Fruit fly (Drosophila melanogaster) whole organism, embryonic: ENCODE measurements around the gene ana1.
A peak's percentile ranks its signal among the peaks of the same experiment; 100 is the strongest.

Experiments
- CG12659 ChIP-seq: fragments of 200-800 bp; sonication (Bioruptor generic); optimal IDR thresholded peaks from 3 replicates; lab custom pipeline; 2017; ENCODE audit warnings: mild to moderate bottlenecking, missing biosample characterization, missing genetic modification reagents, missing genetic modification characterization
- CG13624 ChIP-seq: fragments of 200-800 bp; sonication (Bioruptor generic); optimal IDR thresholded peaks from 2 replicates; lab custom pipeline; 2016; ENCODE audit warnings: missing biosample characterization, missing genetic modification characterization
- CG13894 ChIP-seq: fragments of 200-800 bp; sonication (Bioruptor generic); optimal IDR thresholded peaks from 3 replicates; lab custom pipeline; 2018; ENCODE audit warnings: missing biosample characterization, mild to moderate bottlenecking, missing genetic modification characterization, moderate library complexity
- CG14710 ChIP-seq: fragments of 200-800 bp; sonication (Bioruptor generic); optimal IDR thresholded peaks from 3 replicates; lab custom pipeline; 2019; ENCODE audit warnings: missing biosample characterization, mild to moderate bottlenecking, missing genetic modification characterization, moderate library complexity
- CG1529 ChIP-seq: fragments of 200-800 bp; sonication (Bioruptor generic); optimal IDR thresholded peaks from 3 replicates; lab custom pipeline; 2018; ENCODE audit warnings: missing biosample characterization, missing genetic modification characterization
- CG1832 ChIP-seq: fragments of 200-800 bp; sonication (Bioruptor generic); optimal IDR thresholded peaks from 2 replicates; lab custom pipeline; 2017; ENCODE audit warnings: missing biosample characterization, mild to moderate bottlenecking, missing genetic modification characterization, inconsistent platforms
- CG18476 ChIP-seq: fragments of 200-800 bp; sonication (Bioruptor generic); optimal IDR thresholded peaks from 2 replicates; lab custom pipeline; 2016; ENCODE audit warnings: missing biosample characterization, mild to moderate bottlenecking, missing genetic modification characterization
- CG3163 ChIP-seq: fragments of 200-800 bp; sonication (Bioruptor generic); optimal IDR thresholded peaks from 3 replicates; lab custom pipeline; 2016; ENCODE audit warnings: missing biosample characterization, missing genetic modification characterization
- CG34376 ChIP-seq: fragments of 200-800 bp; sonication (Bioruptor generic); optimal IDR thresholded peaks from 2 replicates; lab custom pipeline; 2018; ENCODE audit warnings: missing biosample characterization, mild to moderate bottlenecking, missing genetic modification characterization
- CG6272 ChIP-seq: fragments of 200-800 bp; sonication (Bioruptor generic); IDR thresholded peaks from 2 replicates; pipeline ENCODE4 v1.3.6; 2022; ENCODE audit warnings: missing biosample characterization, missing genetic modification characterization
- CG6813 ChIP-seq: fragments of 200-800 bp; sonication (Bioruptor generic); optimal IDR thresholded peaks from 2 replicates; lab custom pipeline; 2017; ENCODE audit warnings: missing biosample characterization, missing genetic modification characterization, mild to moderate bottlenecking, moderate library complexity, missing genetic modification reagents
- CG7987 ChIP-seq: fragments of 200-800 bp; sonication (Bioruptor generic); optimal IDR thresholded peaks from 2 replicates; lab custom pipeline; 2018; ENCODE audit warnings: missing biosample characterization, mild to moderate bottlenecking, missing genetic modification characterization, moderate library complexity
- CG8944 ChIP-seq: fragments of 200-800 bp; sonication (Bioruptor generic); optimal IDR thresholded peaks from 3 replicates; lab custom pipeline; 2016; ENCODE audit warnings: missing biosample characterization, missing genetic modification characterization
- Chrac-16 ChIP-seq: fragments of 200-800 bp; sonication (Bioruptor generic); optimal IDR thresholded peaks from 3 replicates; lab custom pipeline; 2016; ENCODE audit warnings: missing biosample characterization, missing genetic modification characterization
- Med ChIP-seq: fragments of 200-800 bp; sonication (Bioruptor generic); peaks from one replicate; lab custom pipeline; 2016; ENCODE audit warnings: missing biosample characterization, missing genetic modification characterization, mild to moderate bottlenecking, inconsistent platforms, moderate library complexity
- Mrtf ChIP-seq: fragments of 200-800 bp; sonication (Bioruptor generic); IDR thresholded peaks from 3 replicates; pipeline ENCODE4 v1.3.6; 2022; ENCODE audit warnings: missing biosample characterization, missing genetic modification characterization
- NK7.1 ChIP-seq: fragments of 200-800 bp; sonication (Bioruptor generic); optimal IDR thresholded peaks from 3 replicates; lab custom pipeline; 2016; ENCODE audit warnings: missing biosample characterization, missing genetic modification characterization
- Nf-YC ChIP-seq: fragments of 200-800 bp; optimal IDR thresholded peaks from 3 replicates; lab custom pipeline; 2019; ENCODE audit warnings: missing biosample characterization, mild to moderate bottlenecking, missing genetic modification characterization, moderate library complexity
- Pdp1 ChIP-seq, 2 experiments: fragments of 200-800 bp; sonication (Bioruptor generic); optimal IDR thresholded peaks; 3 replicates each; lab custom pipeline; 2016; ENCODE audit warnings: missing biosample characterization in 2 of 2, missing genetic modification characterization in 2 of 2, mild to moderate bottlenecking in 1 of 2, moderate library complexity in 1 of 2
- Xrp1 ChIP-seq: fragments of 200-800 bp; sonication (Bioruptor generic); IDR thresholded peaks from 2 replicates; pipeline ENCODE4 v1.3.6; 2022; ENCODE audit warnings: missing biosample characterization, missing genetic modification characterization
- cad ChIP-seq: fragments of >200 bp; optimal IDR thresholded peaks from 2 replicates; lab custom pipeline; 2017; ENCODE audit warnings: missing biosample characterization, missing genetic modification characterization
- cas ChIP-seq: fragments of 200-800 bp; sonication (Bioruptor generic); IDR thresholded peaks from 2 replicates; pipeline ENCODE4 v1.3.6; 2022; ENCODE audit warnings: missing biosample characterization, missing genetic modification characterization
- chinmo ChIP-seq: fragments of 200-800 bp; sonication (Bioruptor generic); IDR thresholded peaks from 4 replicates; pipeline ENCODE4 v1.3.6; 2022; ENCODE audit warnings: missing biosample characterization, missing genetic modification characterization; ENCODE audit not compliant: partially characterized antibody
- corto ChIP-seq: fragments of 200-800 bp; sonication (Bioruptor generic); optimal IDR thresholded peaks from 2 replicates; lab custom pipeline; 2016; ENCODE audit warnings: missing biosample characterization, mild to moderate bottlenecking, missing genetic modification characterization, moderate library complexity
- crol ChIP-seq: fragments of 200-800 bp; sonication (Bioruptor generic); IDR thresholded peaks from 2 replicates; pipeline ENCODE4 v1.3.6; 2022; ENCODE audit warnings: missing biosample characterization, missing genetic modification characterization
- cwo ChIP-seq: fragments of 200-800 bp; sonication (Bioruptor generic); optimal IDR thresholded peaks from 3 replicates; lab custom pipeline; 2017; ENCODE audit warnings: missing biosample characterization, missing genetic modification characterization, mild to moderate bottlenecking, moderate library complexity, missing genetic modification reagents
- exex ChIP-seq: fragments of 200-800 bp; sonication (Bioruptor generic); optimal IDR thresholded peaks from 4 replicates; lab custom pipeline; 2018; ENCODE audit warnings: missing biosample characterization, mild to moderate bottlenecking, missing genetic modification characterization, moderate library complexity
- ftz-f1 ChIP-seq: fragments of 200-800 bp; sonication (Bioruptor generic); optimal IDR thresholded peaks from 2 replicates; lab custom pipeline; 2016; ENCODE audit warnings: missing biosample characterization, missing genetic modification characterization
- gro ChIP-seq: fragments of 200-800 bp; sonication (Bioruptor generic); optimal IDR thresholded peaks from 2 replicates; lab custom pipeline; 2016; ENCODE audit warnings: missing biosample characterization, missing genetic modification characterization
- gsb ChIP-seq: fragments of 200-800 bp; sonication (Bioruptor generic); IDR thresholded peaks from 2 replicates; pipeline ENCODE4 v1.3.6; 2022; ENCODE audit warnings: missing biosample characterization, missing genetic modification characterization
- hbn ChIP-seq: fragments of 200-800 bp; sonication (Bioruptor generic); IDR thresholded peaks from 2 replicates; pipeline ENCODE4 v1.3.6; 2022; ENCODE audit warnings: missing biosample characterization, missing genetic modification characterization; ENCODE audit not compliant: partially characterized antibody
- jumu ChIP-seq: fragments of 200-800 bp; sonication (Bioruptor generic); optimal IDR thresholded peaks from 3 replicates; lab custom pipeline; 2016; ENCODE audit warnings: missing biosample characterization, missing genetic modification characterization
- lab ChIP-seq: fragments of 200-800 bp; sonication (Bioruptor generic); optimal IDR thresholded peaks from 3 replicates; lab custom pipeline; 2017; ENCODE audit warnings: missing biosample characterization, missing genetic modification characterization, mild to moderate bottlenecking, moderate library complexity, missing genetic modification reagents
- mirr ChIP-seq: fragments of 200-800 bp; sonication (Bioruptor generic); optimal IDR thresholded peaks from 3 replicates; lab custom pipeline; 2018; ENCODE audit warnings: missing biosample characterization, mild to moderate bottlenecking, missing genetic modification characterization
- mld ChIP-seq: fragments of 200-800 bp; sonication (Bioruptor generic); IDR thresholded peaks from 3 replicates; pipeline ENCODE4 v1.3.6; 2022; ENCODE audit warnings: missing biosample characterization, missing genetic modification characterization; ENCODE audit not compliant: partially characterized antibody
- pita ChIP-seq: fragments of 200-800 bp; sonication (Bioruptor generic); optimal IDR thresholded peaks from 2 replicates; lab custom pipeline; 2017; ENCODE audit warnings: missing biosample characterization, mild to moderate bottlenecking, missing genetic modification characterization
- pnt ChIP-seq: fragments of 200-800 bp; sonication (Bioruptor generic); optimal IDR thresholded peaks from 3 replicates; lab custom pipeline; 2016; ENCODE audit warnings: missing biosample characterization, missing genetic modification characterization
- psq ChIP-seq: fragments of 200-800 bp; sonication (Bioruptor generic); optimal IDR thresholded peaks from 2 replicates; lab custom pipeline; 2017; ENCODE audit warnings: missing biosample characterization, missing genetic modification characterization
- rib ChIP-seq: fragments of 200-800 bp; sonication (Bioruptor generic); IDR thresholded peaks from 2 replicates; pipeline ENCODE4 v1.3.6; 2022; ENCODE audit warnings: missing biosample characterization, missing genetic modification characterization
- sd ChIP-seq: fragments of 200-800 bp; sonication (Bioruptor generic); optimal IDR thresholded peaks from 3 replicates; lab custom pipeline; 2018; ENCODE audit warnings: missing biosample characterization, mild to moderate bottlenecking, missing genetic modification characterization, moderate library complexity
- sna ChIP-seq: fragments of 200-800 bp; sonication (Bioruptor generic); IDR thresholded peaks from 2 replicates; pipeline ENCODE4 v1.3.6; 2022; ENCODE audit warnings: missing biosample characterization, missing genetic modification characterization; ENCODE audit not compliant: partially characterized antibody
- sr ChIP-seq: fragments of 200-800 bp; sonication (Bioruptor generic); IDR thresholded peaks from 3 replicates; pipeline ENCODE4 v1.3.6; 2022; ENCODE audit warnings: missing biosample characterization, missing genetic modification characterization
- ssp ChIP-seq: fragments of 200-800 bp; sonication (Bioruptor generic); IDR thresholded peaks from 2 replicates; pipeline ENCODE4 v1.3.6; 2022; ENCODE audit warnings: missing biosample characterization, missing genetic modification characterization
- sug ChIP-seq: fragments of 200-800 bp; optimal IDR thresholded peaks from 2 replicates; lab custom pipeline; 2019; ENCODE audit warnings: missing biosample characterization, mild to moderate bottlenecking, missing genetic modification characterization, moderate library complexity
- zen ChIP-seq: fragments of 200-800 bp; sonication (Bioruptor generic); optimal IDR thresholded peaks from 3 replicates; lab custom pipeline; 2018; ENCODE audit warnings: missing biosample characterization, mild to moderate bottlenecking, missing genetic modification characterization, moderate library complexity

ana1 gene

dm6 chr3R:24563039-24563825 lies 32.9 kb downstream of the ana1 start:
- TF ChIP-seq crol (GFP tag; lab: Robert Waterston, UW) (0 out of 2 replicates have a peak, but pooled peaks have one; percentile 20), rib (GFP tag; lab: Robert Waterston, UW) (peak; percentile 62; the same call in 1 of the 2 replicates), mirr (GFP tag; lab: Kevin White, UChicago) (peak; percentile 44), hbn (GFP tag; lab: Robert Waterston, UW) (no peak), CG34376 (GFP tag; lab: Kevin White, UChicago) (peak; percentile 63), mld (GFP tag; lab: Robert Waterston, UW) (peak; percentile 42; the same call in 1 of the 3 replicates), cwo (GFP tag; lab: Kevin White, UChicago) (peak; percentile 90), jumu (no peak), exex (tag; lab: Kevin White, UChicago) (peak; percentile 77), sna (GFP tag; lab: Robert Waterston, UW) (no peak), Med (GFP tag; lab: Kevin White, UChicago) (peak; percentile 33)

dm6 chr3R:24564191-24564798 lies 33.9 kb downstream of the ana1 start:
- TF ChIP-seq CG1832 (GFP tag; lab: Kevin White, UChicago) (no peak), cad (GFP tag; lab: Kevin White, UChicago) (no peak), NK7.1 (GFP tag; lab: Kevin White, UChicago) (no peak), sr (no peak), lab (GFP tag; lab: Kevin White, UChicago) (peak; percentile 28), CG13624 (GFP tag; lab: Kevin White, UChicago) (no peak), corto (GFP tag; lab: Kevin White, UChicago) (no peak), CG6272 (GFP tag; lab: Robert Waterston, UW) (no peak), Nf-YC (tag; lab: Kevin White, UChicago) (peak; percentile 46), Mrtf (GFP tag; lab: Robert Waterston, UW) (no peak), CG7987 (GFP tag; lab: Kevin White, UChicago) (peak; percentile 70), cas (GFP tag; lab: Robert Waterston, UW) (no peak), sd (peak; percentile 93), CG13894 (tag; lab: Kevin White, UChicago) (peak; percentile 42), CG18476 (no peak), cwo (GFP tag; lab: Kevin White, UChicago) (peak; percentile 17), chinmo (GFP tag; lab: Robert Waterston, UW) (peak; percentile 68; the same call in 2 of the 4 replicates), pita (GFP tag; lab: Kevin White, UChicago) (no peak), CG14710 (tag; lab: Kevin White, UChicago) (no peak), zen (tag; lab: Kevin White, UChicago) (no peak), CG3163 (GFP tag; lab: Kevin White, UChicago) (no peak), gsb (peak; percentile 10; the same call in 1 of the 2 replicates), ssp (GFP tag; lab: Robert Waterston, UW) (no peak), CG1529 (GFP tag; lab: Kevin White, UChicago) (no peak), ftz-f1 (peak; percentile 82), pnt (GFP tag; lab: Kevin White, UChicago) (no peak), gro (peak; percentile 7), CG12659 (GFP tag; lab: Kevin White, UChicago) (no peak), exex (tag; lab: Kevin White, UChicago) (peak; percentile 82), mirr (GFP tag; lab: Kevin White, UChicago) (peak; percentile 92), Xrp1 (GFP tag; lab: Robert Waterston, UW) (no peak), Pdp1 (GFP tag; optimal IDR thresholded peaks at IDR 0.05; lab: Kevin White, UChicago) (peak in 1 of 2 experiments; percentile 77), sug (tag; lab: Kevin White, UChicago) (peak; percentile 83), CG6813 (GFP tag; lab: Kevin White, UChicago) (peak; percentile 8), Chrac-16 (no peak), CG8944 (GFP tag; lab: Kevin White, UChicago) (no peak), psq (GFP tag; lab: Kevin White, UChicago) (no peak)
